Worm (Caenorhabditis elegans): ENCODE measurements around the gene srx-128.

The srx-128 gene

ce11 chrV:13878226-13878625 is 41.0 kb downstream of the srx-128 start:
- no peak for TF ChIP-seq F52B5.7 (tag; optimal IDR thresholded peaks at IDR 0.05)
- TF ChIP-seq dox-1 (GFP tag; IDR thresholded peaks at IDR 0.05): no peak
- TF ChIP-seq nhr-80 (tag; optimal IDR thresholded peaks at IDR 0.05): peak; percentile 85

- TF ChIP-seq nhr-80 (tag; optimal IDR thresholded peaks at IDR 0.05) (peak; percentile 61), lin-40 (tag; optimal IDR thresholded peaks at IDR 0.05) (no peak)
Measured at ce11 chrV:13879241-13879640, 42.0 kb downstream of the srx-128 start, which contains the start of gene lbp-7. Gene lbp-7 (plus strand): TSS chrV:13879552.

- TF ChIP-seq B0336.3 (GFP tag; IDR thresholded peaks at IDR 0.05) (no peak), tlf-1 (GFP tag; optimal IDR thresholded peaks at IDR 0.05) (no peak), zfh-2 (GFP tag; conservative IDR thresholded peaks at IDR 0.05) (no peak), F37B4.10 (GFP tag; IDR thresholded peaks at IDR 0.05) (no peak), akir-1 (GFP tag; optimal IDR thresholded peaks at IDR 0.05) (no peak), attf-6 (GFP tag; IDR thresholded peaks at IDR 0.05) (no peak), K12H6.12 (tag; optimal IDR thresholded peaks at IDR 0.05) (no peak), hmg-1.2 (GFP tag; IDR thresholded peaks at IDR 0.05) (peak; percentile 71; the same call in 1 of the 2 replicates), mcd-1 (GFP tag; IDR thresholded peaks at IDR 0.05) (0 out of 2 replicates have a peak, but pooled peaks have one; percentile 8), nhr-80 (tag; optimal IDR thresholded peaks at IDR 0.05) (no peak), F52B5.7 (tag; optimal IDR thresholded peaks at IDR 0.05) (no peak), ceh-100 (GFP tag; IDR thresholded peaks at IDR 0.05) (no peak)
Measured at ce11 chrV:13880163-13880562, 42.9 kb downstream of the srx-128 start.

ce11 chrV:13880607-13881006 is 43.3 kb downstream of the srx-128 start, which contains the start of gene T22G5.3:
Gene T22G5.3 (plus strand): TSS chrV:13880907.
- TF ChIP-seq cebp-2 (GFP tag; IDR thresholded peaks at IDR 0.05) (no peak), attf-6 (GFP tag; IDR thresholded peaks at IDR 0.05) (no peak), nhr-90 (tag; optimal IDR thresholded peaks at IDR 0.05) (no peak), lsy-27 (tag; optimal IDR thresholded peaks at IDR 0.05; ENCODE audit: borderline replicate concordance, insufficient read depth) (no peak), zim-3 (tag; optimal IDR thresholded peaks at IDR 0.05) (no peak), snpc-4 (GFP tag; optimal IDR thresholded peaks at IDR 0.05) (no peak), snpc-4 (tag; optimal IDR thresholded peaks at IDR 0.05) (no peak), mes-4 (tag; optimal IDR thresholded peaks at IDR 0.05) (no peak), let-526 (GFP tag; IDR thresholded peaks at IDR 0.05) (no peak), madf-8 (GFP tag; conservative IDR thresholded peaks at IDR 0.05) (no peak), zfh-2 (GFP tag; conservative IDR thresholded peaks at IDR 0.05) (no peak), hsf-1 (GFP tag; IDR thresholded peaks at IDR 0.05) (no peak), madf-10 (tag; optimal IDR thresholded peaks at IDR 0.05) (no peak), ceh-27 (GFP tag; optimal IDR thresholded peaks at IDR 0.05) (no peak), Y56A3A.18 (GFP tag; IDR thresholded peaks at IDR 0.05) (no peak), atf-7 (tag; optimal IDR thresholded peaks at IDR 0.05) (no peak), sptf-2 (GFP tag; optimal IDR thresholded peaks at IDR 0.05) (no peak), hmg-1.2 (GFP tag; IDR thresholded peaks at IDR 0.05) (no peak), F23B12.7 (tag; optimal IDR thresholded peaks at IDR 0.05; ENCODE audit: insufficient read depth) (no peak), unc-130 (GFP tag; optimal IDR thresholded peaks at IDR 0.05) (no peak)

- peak; percentile 24; the same call in 1 of the 2 replicates for TF ChIP-seq D2030.7 (GFP tag; IDR thresholded peaks at IDR 0.05)
- peak; percentile 73 for TF ChIP-seq F33H1.4 (GFP tag; IDR thresholded peaks at IDR 0.05)
Measured at ce11 chrV:13882192-13882591, 44.9 kb downstream of the srx-128 start.

All from whole organism, young adult.